ENCODE assay signal across 4 worm cellular contexts in the genomic region with DNA sequence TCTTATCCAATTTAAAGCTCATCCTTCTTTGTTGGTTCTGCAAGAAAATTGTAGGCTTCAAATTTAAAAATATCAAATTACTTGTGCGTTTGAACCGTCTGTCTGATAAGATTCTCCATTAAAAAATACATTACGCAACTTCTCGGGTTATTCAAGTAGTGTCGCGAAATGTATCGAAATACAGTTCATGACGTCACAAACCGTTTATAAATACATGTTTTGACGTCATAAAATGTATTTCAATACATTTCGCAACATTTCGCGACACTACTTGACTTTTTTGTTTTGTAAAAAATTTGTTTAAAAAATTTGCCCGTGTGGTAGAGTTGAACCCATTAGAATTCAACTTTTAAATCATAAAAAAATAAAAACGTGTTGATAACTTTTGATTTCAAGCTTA.
A peak's percentile ranks its signal among the peaks of the same experiment; 100 is the strongest.
TF ChIP-seq lines count a peak whose summit lies in the region.

No protein-coding gene starts in this region.

TF ChIP-seq in whole organism, L3 larva, 47 proteins besides CTCF, POLR2A, EP300 and RAD21:
- TF ChIP-seq elt-2 (tag; optimal IDR thresholded peaks at IDR 0.05; lab: Kevin White, UChicago) = peak; percentile 30
- no peak for TF ChIP-seq fkh-2 (tag; optimal IDR thresholded peaks at IDR 0.05; lab: Kevin White, UChicago)

TF ChIP-seq in whole organism, L4 larva, 104 proteins besides CTCF, POLR2A, EP300 and RAD21 (continues in another document):
- TF ChIP-seq dmd-8 (GFP tag; IDR thresholded peaks at IDR 0.05; lab: Robert Waterston, UW) (no peak), tag-97 (GFP tag; IDR thresholded peaks at IDR 0.05; lab: Robert Waterston, UW) (no peak), nhr-6 (tag; optimal IDR thresholded peaks at IDR 0.05; lab: Kevin White, UChicago) (no peak), dpl-1 (GFP tag; optimal IDR thresholded peaks at IDR 0.05; lab: Kevin White, UChicago) (no peak), dmd-6 (GFP tag; IDR thresholded peaks at IDR 0.05; lab: Robert Waterston, UW) (no peak), ama-1 (optimal IDR thresholded peaks at IDR 0.05; lab: Kevin White, UChicago) (no peak), F44E2.7 (GFP tag; IDR thresholded peaks at IDR 0.05; lab: Robert Waterston, UW) (no peak), nhr-76 (tag; optimal IDR thresholded peaks at IDR 0.05; lab: Kevin White, UChicago) (no peak), ces-1 (GFP tag; optimal IDR thresholded peaks at IDR 0.05; lab: Kevin White, UChicago) (no peak), aly-2 (tag; optimal IDR thresholded peaks at IDR 0.05; lab: Kevin White, UChicago) (no peak), dve-1 (tag; optimal IDR thresholded peaks at IDR 0.05; lab: Kevin White, UChicago; ENCODE audit: insufficient read depth) (peak; percentile 27), lir-3 (tag; optimal IDR thresholded peaks at IDR 0.05; lab: Kevin White, UChicago) (no peak), nhr-237 (tag; optimal IDR thresholded peaks at IDR 0.05; lab: Kevin White, UChicago) (no peak), zfp-2 (tag; optimal IDR thresholded peaks at IDR 0.05; lab: Kevin White, UChicago) (no peak), daf-12 (tag; optimal IDR thresholded peaks at IDR 0.05; lab: Kevin White, UChicago) (no peak), fos-1 (tag; optimal IDR thresholded peaks at IDR 0.05; lab: Kevin White, UChicago) (no peak), F10B5.3 (tag; optimal IDR thresholded peaks at IDR 0.05; lab: Kevin White, UChicago) (no peak), lin-29 (GFP tag; IDR thresholded peaks at IDR 0.05; lab: Robert Waterston, UW) (no peak), lin-39 (tag; optimal IDR thresholded peaks at IDR 0.05; lab: Kevin White, UChicago) (no peak), F49E8.2 (tag; optimal IDR thresholded peaks at IDR 0.05; lab: Kevin White, UChicago; ENCODE audit: borderline replicate concordance) (no peak), mep-1 (tag; optimal IDR thresholded peaks at IDR 0.05; lab: Kevin White, UChicago) (no peak), daf-16 (GFP tag; optimal IDR thresholded peaks at IDR 0.05; lab: Kevin White, UChicago) (no peak), daf-16 (tag; optimal IDR thresholded peaks at IDR 0.05; lab: Kevin White, UChicago) (peak; percentile 72), zip-2 (tag; optimal IDR thresholded peaks at IDR 0.05; lab: Kevin White, UChicago) (no peak), egl-27 (tag; optimal IDR thresholded peaks at IDR 0.05; lab: Kevin White, UChicago) (no peak), madf-9 (GFP tag; conservative IDR thresholded peaks at IDR 0.05; lab: Robert Waterston, UW) (no peak), lsy-2 (tag; optimal IDR thresholded peaks at IDR 0.05; lab: Kevin White, UChicago) (peak in 1 of 2 experiments; percentile 4), zfp-3 (GFP tag; conservative IDR thresholded peaks at IDR 0.05; lab: Robert Waterston, UW) (no peak), R02D3.7 (tag; optimal IDR thresholded peaks at IDR 0.05; lab: Kevin White, UChicago) (no peak), duxl-1 (tag; optimal IDR thresholded peaks at IDR 0.05; lab: Kevin White, UChicago; ENCODE audit: poor library complexity) (no peak)

TF ChIP-seq in whole organism, mixed stage, embryonic, 35 proteins besides CTCF, POLR2A, EP300 and RAD21:
- TF ChIP-seq zip-8 (tag; optimal IDR thresholded peaks at IDR 0.05; lab: Kevin White, UChicago) (peak; percentile 76), lsy-2 (tag; optimal IDR thresholded peaks at IDR 0.05; lab: Kevin White, UChicago) (no peak)

TF ChIP-seq in whole organism, young adult, 124 proteins besides CTCF, POLR2A, EP300 and RAD21:
- no peak for TF ChIP-seq rcor-1 (GFP tag; IDR thresholded peaks at IDR 0.05; lab: Robert Waterston, UW)
- no peak for TF ChIP-seq tbx-9 (tag; optimal IDR thresholded peaks at IDR 0.05; lab: Kevin White, UChicago; ENCODE audit: borderline replicate concordance)
- no peak for TF ChIP-seq ztf-25 (GFP tag; IDR thresholded peaks at IDR 0.05; lab: Robert Waterston, UW)
- TF ChIP-seq ccch-3 (GFP tag; optimal IDR thresholded peaks at IDR 0.05; lab: Kevin White, UChicago) = no peak
- no peak for TF ChIP-seq F23B12.7 (tag; optimal IDR thresholded peaks at IDR 0.05; lab: Kevin White, UChicago; ENCODE audit: insufficient read depth)
- no peak for TF ChIP-seq mel-28 (tag; optimal IDR thresholded peaks at IDR 0.05; lab: Kevin White, UChicago; ENCODE audit: borderline replicate concordance)
- TF ChIP-seq cebp-1 (GFP tag; IDR thresholded peaks at IDR 0.05; lab: Robert Waterston, UW) = peak; percentile 36; the same call in 1 of the 2 replicates
- TF ChIP-seq cebp-1 (tag; optimal IDR thresholded peaks at IDR 0.05; lab: Kevin White, UChicago) = peak; percentile 88
- no peak for TF ChIP-seq B0035.1 (tag; optimal IDR thresholded peaks at IDR 0.05; lab: Kevin White, UChicago)
- TF ChIP-seq nfyb-1 (GFP tag; IDR thresholded peaks at IDR 0.05; lab: Robert Waterston, UW) = no peak
- peak; percentile 3 for TF ChIP-seq unc-62 (GFP tag; optimal IDR thresholded peaks at IDR 0.05; lab: Kevin White, UChicago)
